Fruit fly (Drosophila melanogaster): Measurements from ENCODE around the gene CG13398.

CG13398 gene

dm6 chr2L:8416350-8417046 lies 1.4 kb upstream of the CG13398 start (continued):
- TF ChIP-seq aop (GFP tag; IDR thresholded peaks at IDR 0.05) (no peak), HLH4C (GFP tag; IDR thresholded peaks at IDR 0.05; ENCODE audit: partially characterized antibody) (0 out of 3 replicates have a peak, but pooled peaks have one; percentile 34), CG16815 (GFP tag; optimal IDR thresholded peaks at IDR 0.05) (no peak), CG9932 (GFP tag; IDR thresholded peaks at IDR 0.05) (peak; percentile 31; the same call in 1 of the 2 replicates), ranshi (GFP tag; IDR thresholded peaks at IDR 0.05) (no peak), Kr (GFP tag; optimal IDR thresholded peaks at IDR 0.05) (no peak), Sox102F (GFP tag; optimal IDR thresholded peaks at IDR 0.05) (no peak), zfh1 (GFP tag; IDR thresholded peaks at IDR 0.05) (0 out of 3 replicates have a peak, but pooled peaks have one; percentile 2), Ets65A (GFP tag) (peak; percentile 62), Bdp1 (GFP tag; optimal IDR thresholded peaks at IDR 0.05) (no peak), twi (tag; optimal IDR thresholded peaks at IDR 0.05) (peak; percentile 7), sens (GFP tag) (peak; percentile 72), ATbp (GFP tag; optimal IDR thresholded peaks at IDR 0.05) (no peak), psq (GFP tag; optimal IDR thresholded peaks at IDR 0.05) (peak; percentile 69), zen (tag; optimal IDR thresholded peaks at IDR 0.05) (peak; percentile 39), bcd (GFP tag; optimal IDR thresholded peaks at IDR 0.05) (no peak), YL-1 (GFP tag; optimal IDR thresholded peaks at IDR 0.05) (peak; percentile 17), NFAT (GFP tag; IDR thresholded peaks at IDR 0.05) (0 out of 2 replicates have a peak, but pooled peaks have one; percentile 11), Ets97D (GFP tag; optimal IDR thresholded peaks at IDR 0.05) (peak; percentile 4), CG6765 (GFP tag; optimal IDR thresholded peaks at IDR 0.05) (no peak), bsh (GFP tag; optimal IDR thresholded peaks at IDR 0.05) (peak in 1 of 2 experiments; percentile 70), CG10147 (GFP tag; optimal IDR thresholded peaks at IDR 0.05) (no peak), CG12155 (GFP tag; optimal IDR thresholded peaks at IDR 0.05) (no peak), hbn (GFP tag; IDR thresholded peaks at IDR 0.05; ENCODE audit: partially characterized antibody) (0 out of 2 replicates have a peak, but pooled peaks have one; percentile 15), gro (GFP tag; optimal IDR thresholded peaks at IDR 0.05) (peak; percentile 24), pros (GFP tag; optimal IDR thresholded peaks at IDR 0.05) (peak; percentile 89), fru (optimal IDR thresholded peaks at IDR 0.05) (peak; percentile 57), sd (tag; optimal IDR thresholded peaks at IDR 0.05) (no peak), CG13287 (GFP tag; IDR thresholded peaks at IDR 0.05; ENCODE audit: partially characterized antibody) (peak; percentile 17; the same call in 1 of the 2 replicates), Bgb (GFP tag; IDR thresholded peaks at IDR 0.05; ENCODE audit: partially characterized antibody) (no peak), sima (GFP tag; optimal IDR thresholded peaks at IDR 0.05) (no peak), CG15479 (GFP tag; optimal IDR thresholded peaks at IDR 0.05) (peak; percentile 100), HmgD (GFP tag; optimal IDR thresholded peaks at IDR 0.05) (peak; percentile 57), CG15696 (tag; optimal IDR thresholded peaks at IDR 0.05) (peak; percentile 32), Fer2 (tag; optimal IDR thresholded peaks at IDR 0.05) (no peak), CG4820 (GFP tag; optimal IDR thresholded peaks at IDR 0.05) (no peak), Antp (GFP tag; optimal IDR thresholded peaks at IDR 0.05) (peak; percentile 9), Dbx (GFP tag; IDR thresholded peaks at IDR 0.05) (0 out of 3 replicates have a peak, but pooled peaks have one; percentile 49), ttk (GFP tag; IDR thresholded peaks at IDR 0.05) (no peak), CG5953 (GFP tag; IDR thresholded peaks at IDR 0.05) (no peak), br (optimal IDR thresholded peaks at IDR 0.05) (no peak), cg (GFP tag; optimal IDR thresholded peaks at IDR 0.05) (peak; percentile 68), pum (GFP tag; optimal IDR thresholded peaks at IDR 0.05) (peak; percentile 8), bab2 (GFP tag; optimal IDR thresholded peaks at IDR 0.05) (peak; percentile 6), Doc3 (GFP tag; IDR thresholded peaks at IDR 0.05; ENCODE audit: partially characterized antibody) (no peak), CG14710 (tag; optimal IDR thresholded peaks at IDR 0.05) (no peak), CG1792 (GFP tag; optimal IDR thresholded peaks at IDR 0.05) (no peak), chinmo (GFP tag; IDR thresholded peaks at IDR 0.05; ENCODE audit: partially characterized antibody) (0 out of 4 replicates have a peak, but pooled peaks have one; percentile 16), CG34422 (GFP tag; IDR thresholded peaks at IDR 0.05) (peak; percentile 43; the same call in 1 of the 3 replicates), Hey (tag; optimal IDR thresholded peaks at IDR 0.05) (no peak)

Data from whole organism, embryonic.